Worm (Caenorhabditis elegans) whole organism, midembryonic: Measurements from ENCODE around the gene spsb-1.
A peak's percentile ranks its signal among the peaks of the same experiment; 100 is the strongest.
"Not testable (repeated sequence)": the region's sequence is repeated elsewhere in the genome, so short reads cannot be mapped to it uniquely, and the experiment has no call there.

Experiments used
- T22C8.4 ChIP-seq: fragments of 200-800 bp; sonication (Bioruptor generic); IDR thresholded peaks from 2 replicates; pipeline ENCODE4 v1.3.6; 2022; ENCODE audit warnings: missing genetic modification characterization, missing compliant biosample characterization
- cog-1 ChIP-seq: sonication (generic microtip); optimal IDR thresholded peaks from 2 replicates; lab custom pipeline; 2016; ENCODE audit warnings: missing genetic modification characterization, missing compliant biosample characterization
- flt-1 ChIP-seq: fragments of 200-800 bp; sonication (Bioruptor generic); IDR thresholded peaks from 2 replicates; pipeline ENCODE4 v1.3.6; 2022; ENCODE audit warnings: missing genetic modification characterization, missing compliant biosample characterization
- klf-2 ChIP-seq: fragments of 200-800 bp; sonication (Bioruptor generic); conservative IDR thresholded peaks from 2 replicates; pipeline ENCODE4 v1.3.6; 2022; ENCODE audit warnings: missing genetic modification reagents, missing genetic modification characterization, missing compliant biosample characterization
- med-1 ChIP-seq: sonication (generic microtip); optimal IDR thresholded peaks from 2 replicates; lab custom pipeline; 2017; ENCODE audit warnings: missing genetic modification characterization, mild to moderate bottlenecking, missing compliant biosample characterization, antibody characterized with exemption, missing genetic modification reagents; ENCODE audit not compliant: insufficient read depth
- ref-1 ChIP-seq: fragments of 200-800 bp; sonication (Bioruptor generic); conservative IDR thresholded peaks from 2 replicates; pipeline ENCODE4 v1.3.6; 2022; ENCODE audit warnings: missing genetic modification reagents, missing genetic modification characterization, missing compliant biosample characterization
- tab-1 ChIP-seq: fragments of 200-800 bp; sonication (Bioruptor generic); IDR thresholded peaks from 2 replicates; pipeline ENCODE4 v1.3.6; 2022; ENCODE audit warnings: missing genetic modification characterization, missing compliant biosample characterization
- ztf-23 ChIP-seq: fragments of 200-800 bp; sonication (Bioruptor generic); IDR thresholded peaks from 2 replicates; pipeline ENCODE4 v1.3.6; 2022; ENCODE audit warnings: missing genetic modification reagents, missing genetic modification characterization, missing compliant biosample characterization
- ztf-29 ChIP-seq: fragments of 200-800 bp; sonication (Bioruptor generic); IDR thresholded peaks from 2 replicates; pipeline ENCODE4 v1.3.6; 2022; ENCODE audit warnings: missing genetic modification reagents, missing genetic modification characterization, missing compliant biosample characterization

spsb-1 gene

DNA sequence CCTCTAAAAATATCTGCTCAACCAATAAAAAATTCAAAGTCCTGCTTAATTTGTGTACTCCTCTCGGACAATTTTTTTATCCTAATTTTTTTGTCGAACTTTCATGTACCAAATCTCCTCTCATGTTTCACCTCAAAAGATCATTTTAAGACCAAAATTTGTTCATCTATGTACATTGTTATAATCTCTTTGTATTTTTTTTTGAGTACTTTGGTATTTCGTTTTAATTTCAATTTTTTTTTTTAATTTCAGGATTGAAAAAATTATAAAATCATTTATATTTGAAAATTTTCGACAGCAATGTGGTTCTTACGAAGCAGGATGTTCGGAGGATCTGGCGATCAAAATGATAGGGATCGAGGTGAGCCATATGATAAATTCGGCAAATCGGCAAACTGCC, at the start of gene spsb-1:
Gene spsb-1 (plus strand): TSS at position 301 of the 400 bp plus-strand sequence.
- TF ChIP-seq T22C8.4 (GFP tag; lab: Robert Waterston, UW) = no peak
- TF ChIP-seq ref-1 (GFP tag; lab: Robert Waterston, UW) = no peak
- TF ChIP-seq ztf-29 (GFP tag; lab: Robert Waterston, UW) = no peak
- no peak for TF ChIP-seq klf-2
- TF ChIP-seq flt-1 (GFP tag; lab: Robert Waterston, UW) = no peak
- no peak for TF ChIP-seq med-1 (GFP tag; lab: Kevin White, UChicago)

DNA sequence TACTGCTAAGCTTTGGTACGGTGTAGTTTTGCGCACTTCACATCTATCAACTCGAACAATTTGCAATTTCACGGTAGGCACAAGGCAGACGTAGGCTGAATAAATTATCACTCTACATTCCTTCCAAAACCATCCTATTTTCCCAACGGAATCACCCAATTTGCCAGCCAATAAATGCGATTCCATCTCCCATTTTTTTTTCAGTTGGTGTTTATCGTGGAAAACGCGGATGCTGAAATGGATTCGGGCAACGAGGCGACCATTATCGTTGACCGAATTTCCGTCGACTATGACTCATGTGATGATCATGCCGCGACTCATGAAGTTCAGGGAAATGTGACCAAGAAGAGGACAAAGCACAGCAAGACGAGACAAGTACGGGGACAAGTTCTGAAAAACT, 48.1 kb upstream of the spsb-1 start:
- TF ChIP-seq ztf-23 (GFP tag; lab: Robert Waterston, UW) (no peak), tab-1 (no peak), T22C8.4 (GFP tag; lab: Robert Waterston, UW) (no peak), klf-2 (no peak), ref-1 (GFP tag; lab: Robert Waterston, UW) (no peak), flt-1 (GFP tag; lab: Robert Waterston, UW) (no peak), cog-1 (tag; lab: Kevin White, UChicago) (no peak), ztf-29 (GFP tag; lab: Robert Waterston, UW) (no peak), med-1 (GFP tag; lab: Kevin White, UChicago) (no peak)

- TF ChIP-seq ztf-29 (GFP tag; lab: Robert Waterston, UW) (no peak), med-1 (GFP tag; lab: Kevin White, UChicago) (no peak), ztf-23 (GFP tag; lab: Robert Waterston, UW) (no peak), T22C8.4 (GFP tag; lab: Robert Waterston, UW) (no peak), cog-1 (tag; lab: Kevin White, UChicago) (no peak)
Observed at ce11 chrII:15157880-15158279, 38.7 kb upstream of the spsb-1 start, which contains the start of gene ptr-20. ptr-20 (plus strand) TSS chrII:15158180.

DNA sequence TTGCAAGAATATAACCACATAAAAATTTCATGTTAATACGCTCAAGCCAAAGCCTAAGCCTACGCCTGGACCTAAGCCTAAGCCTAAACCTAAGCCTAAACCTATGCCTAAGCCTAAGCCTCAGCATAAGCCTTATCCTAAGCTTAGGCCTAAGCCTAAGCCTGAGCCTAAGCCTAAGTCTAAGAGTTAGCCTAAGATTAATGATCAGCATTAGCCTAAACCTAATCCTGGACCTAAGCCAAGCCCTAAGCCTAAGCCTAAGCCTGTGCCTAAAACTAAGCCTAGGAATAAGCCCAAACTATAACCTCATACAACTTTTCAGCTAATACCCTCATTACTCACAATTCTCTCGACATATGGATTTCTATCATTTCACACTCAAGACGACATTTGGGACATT, 38.2 kb upstream of the spsb-1 start:
- TF ChIP-seq flt-1 (GFP tag; lab: Robert Waterston, UW) (no peak), tab-1 (no peak), klf-2 (no peak), ztf-29 (GFP tag; lab: Robert Waterston, UW) (no peak), med-1 (GFP tag; lab: Kevin White, UChicago) (no peak), ref-1 (GFP tag; lab: Robert Waterston, UW) (no peak), T22C8.4 (GFP tag; lab: Robert Waterston, UW) (no peak), cog-1 (tag; lab: Kevin White, UChicago) (no peak), ztf-23 (GFP tag; lab: Robert Waterston, UW) (no peak)

ce11 chrII:15164453-15164852, 32.1 kb upstream of the spsb-1 start, which contains the start of gene gst-26:
gst-26 (minus strand) TSS chrII:15164553.
- TF ChIP-seq med-1 (GFP tag; lab: Kevin White, UChicago) = no peak
- no peak for TF ChIP-seq ref-1 (GFP tag; lab: Robert Waterston, UW)
- no peak for TF ChIP-seq T22C8.4 (GFP tag; lab: Robert Waterston, UW)

ce11 chrII:15165681-15166235, 30.8 kb upstream of the spsb-1 start, which contains the start of gene gst-27:
gst-27 (minus strand) TSS chrII:15165731.
- TF ChIP-seq T22C8.4 (GFP tag; lab: Robert Waterston, UW) (peak; percentile 57), klf-2 (peak; percentile 79), flt-1 (GFP tag; lab: Robert Waterston, UW) (peak; percentile 94), ztf-29 (GFP tag; lab: Robert Waterston, UW) (peak; percentile 88), tab-1 (peak; percentile 93), med-1 (GFP tag; lab: Kevin White, UChicago) (peak; percentile 41), ref-1 (GFP tag; lab: Robert Waterston, UW) (peak; percentile 76), cog-1 (tag; lab: Kevin White, UChicago) (peak; percentile 76), ztf-23 (GFP tag; lab: Robert Waterston, UW) (peak; percentile 89)

DNA sequence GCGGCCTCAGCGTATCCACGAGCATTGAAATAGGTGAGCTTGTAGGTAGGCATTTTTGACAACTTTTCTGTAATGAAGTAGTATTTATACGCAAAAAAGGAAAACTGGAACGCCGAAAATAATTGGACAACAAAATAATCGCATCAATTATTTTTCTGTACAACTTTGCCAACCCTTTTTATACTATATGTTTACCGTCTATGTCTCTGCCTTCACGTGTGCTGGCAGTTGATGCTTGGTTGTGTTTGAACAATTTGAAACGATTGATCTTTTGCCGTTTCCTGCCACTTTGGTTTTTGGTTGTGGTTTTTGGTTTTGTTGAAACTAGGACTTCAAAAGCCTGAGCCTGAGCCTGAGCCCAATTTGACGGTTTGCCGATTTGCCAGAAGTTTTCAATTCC, 29.2 kb upstream of the spsb-1 start, which contains the start of gene gst-28:
Gene gst-28 (minus strand): TSS at position 238 of the 400 bp plus-strand sequence.
- TF ChIP-seq ztf-29 (GFP tag; lab: Robert Waterston, UW) (no peak), T22C8.4 (GFP tag; lab: Robert Waterston, UW) (no peak), ztf-23 (GFP tag; lab: Robert Waterston, UW) (no peak), ref-1 (GFP tag; lab: Robert Waterston, UW) (no peak), tab-1 (no peak), flt-1 (GFP tag; lab: Robert Waterston, UW) (no peak), med-1 (GFP tag; lab: Kevin White, UChicago) (no peak), klf-2 (no peak), cog-1 (tag; lab: Kevin White, UChicago) (no peak)

ce11 chrII:15169811-15170282, 26.7 kb upstream of the spsb-1 start, which contains the start of gene gst-29:
gst-29 (minus strand) TSS chrII:15169861.
- no peak for TF ChIP-seq ztf-29 (GFP tag; lab: Robert Waterston, UW)

DNA sequence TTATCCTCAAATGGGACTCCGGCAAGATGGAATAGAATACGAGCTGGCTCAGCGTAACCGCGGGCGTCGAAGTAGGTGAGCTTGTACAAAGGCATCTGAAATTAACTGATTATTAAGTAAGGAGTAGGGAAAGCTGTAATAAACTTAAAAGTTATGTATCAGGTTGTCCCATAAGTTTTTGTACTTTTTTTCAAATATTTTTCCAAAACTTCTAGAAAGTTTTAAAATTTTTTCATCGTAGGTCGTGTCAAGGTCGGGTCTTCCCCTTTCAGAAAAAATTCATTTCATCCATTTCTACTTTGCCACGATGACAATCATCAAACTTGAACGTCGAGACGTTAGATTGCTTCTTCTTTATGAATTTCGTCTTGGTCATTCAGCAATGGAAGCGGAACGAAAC, 24.7 kb upstream of the spsb-1 start, which contains the start of gene gst-39:
Gene gst-39 (minus strand): TSS at position 101 of the 400 bp plus-strand sequence.
- TF ChIP-seq tab-1; ztf-23 (GFP tag; lab: Robert Waterston, UW); ztf-29 (GFP tag; lab: Robert Waterston, UW): not testable (repeated sequence)

ce11 chrII:15173174-15173573, 23.4 kb upstream of the spsb-1 start:
- TF ChIP-seq med-1 (GFP tag; lab: Kevin White, UChicago) (no peak), ref-1 (GFP tag; lab: Robert Waterston, UW) (no peak), ztf-23 (GFP tag; lab: Robert Waterston, UW) (no peak), ztf-29 (GFP tag; lab: Robert Waterston, UW) (no peak), klf-2 (no peak), cog-1 (tag; lab: Kevin White, UChicago) (no peak), T22C8.4 (GFP tag; lab: Robert Waterston, UW) (no peak), flt-1 (GFP tag; lab: Robert Waterston, UW) (no peak), tab-1 (no peak)
